Worm (Caenorhabditis elegans) whole organism, midembryonic: ENCODE measurements around the gene C07C7.3.

Experiments used
- T22C8.4 ChIP-seq: fragments of 200-800 bp; sonication (Bioruptor generic); IDR thresholded peaks from 2 replicates; pipeline ENCODE4 v1.3.6; 2022; ENCODE audit warnings: missing genetic modification characterization, missing compliant biosample characterization
- cog-1 ChIP-seq: sonication (generic microtip); optimal IDR thresholded peaks from 2 replicates; lab custom pipeline; 2016; ENCODE audit warnings: missing genetic modification characterization, missing compliant biosample characterization
- flt-1 ChIP-seq: fragments of 200-800 bp; sonication (Bioruptor generic); IDR thresholded peaks from 2 replicates; pipeline ENCODE4 v1.3.6; 2022; ENCODE audit warnings: missing genetic modification characterization, missing compliant biosample characterization
- med-1 ChIP-seq: sonication (generic microtip); optimal IDR thresholded peaks from 2 replicates; lab custom pipeline; 2017; ENCODE audit warnings: missing genetic modification characterization, mild to moderate bottlenecking, missing compliant biosample characterization, antibody characterized with exemption, missing genetic modification reagents; ENCODE audit not compliant: insufficient read depth
- ref-1 ChIP-seq: fragments of 200-800 bp; sonication (Bioruptor generic); conservative IDR thresholded peaks from 2 replicates; pipeline ENCODE4 v1.3.6; 2022; ENCODE audit warnings: missing genetic modification reagents, missing genetic modification characterization, missing compliant biosample characterization
- tab-1 ChIP-seq: fragments of 200-800 bp; sonication (Bioruptor generic); IDR thresholded peaks from 2 replicates; pipeline ENCODE4 v1.3.6; 2022; ENCODE audit warnings: missing genetic modification characterization, missing compliant biosample characterization
- ztf-23 ChIP-seq: fragments of 200-800 bp; sonication (Bioruptor generic); IDR thresholded peaks from 2 replicates; pipeline ENCODE4 v1.3.6; 2022; ENCODE audit warnings: missing genetic modification reagents, missing genetic modification characterization, missing compliant biosample characterization
- ztf-29 ChIP-seq: fragments of 200-800 bp; sonication (Bioruptor generic); IDR thresholded peaks from 2 replicates; pipeline ENCODE4 v1.3.6; 2022; ENCODE audit warnings: missing genetic modification reagents, missing genetic modification characterization, missing compliant biosample characterization

Gene C07C7.3

ce11 chrIV:9214823-9215222 is 49.0 kb downstream of the C07C7.3 start:
- TF ChIP-seq T22C8.4 (GFP tag; lab: Robert Waterston, UW) (no peak), ref-1 (no peak), tab-1 (GFP tag; lab: Robert Waterston, UW) (no peak), ztf-29 (GFP tag; lab: Robert Waterston, UW) (no peak), cog-1 (tag; lab: Kevin White, UChicago) (no peak), med-1 (GFP tag; lab: Kevin White, UChicago) (no peak), ztf-23 (no peak), flt-1 (GFP tag; lab: Robert Waterston, UW) (no peak)
